Comparison of ENCODE assay signal across 1 fruit fly cellular context in the genomic region with DNA sequence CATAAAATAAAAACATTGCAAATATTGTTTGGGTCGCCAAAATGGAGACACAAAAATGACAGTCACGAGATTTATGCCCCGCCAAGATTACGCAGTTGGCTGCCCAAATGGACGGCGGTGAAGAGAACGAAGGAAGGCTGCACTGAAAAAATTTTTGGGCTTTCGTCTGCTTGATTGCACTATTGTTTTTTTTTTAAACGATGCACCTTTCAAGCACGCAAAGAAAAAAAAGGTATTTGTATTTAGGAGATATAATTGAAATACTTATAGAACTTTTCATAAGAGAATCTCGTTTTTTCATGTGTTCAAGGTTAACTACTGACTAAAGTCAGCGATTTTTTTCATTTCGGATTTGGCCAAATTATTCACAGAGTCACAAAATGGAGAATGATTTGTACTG.
TF ChIP-seq lines count a peak whose summit lies in the region.

No protein-coding gene starts in this region.

TF ChIP-seq in whole organism, prepupa, 60 proteins besides CTCF, POLR2A, EP300 and RAD21 (continued from another document):
- TF ChIP-seq Eip75B (GFP tag; optimal IDR thresholded peaks at IDR 0.05; lab: Kevin White, UChicago) (peak; percentile 58), OdsH (GFP tag; optimal IDR thresholded peaks at IDR 0.05; lab: Kevin White, UChicago) (peak; percentile 54), CG6792 (GFP tag; optimal IDR thresholded peaks at IDR 0.05; lab: Kevin White, UChicago) (peak; percentile 43), CG3919 (GFP tag; optimal IDR thresholded peaks at IDR 0.05; lab: Kevin White, UChicago) (peak; percentile 58), ss (GFP tag; optimal IDR thresholded peaks at IDR 0.05; lab: Kevin White, UChicago) (no peak), Hr4 (GFP tag; optimal IDR thresholded peaks at IDR 0.05; lab: Kevin White, UChicago) (no peak), CG10669 (GFP tag; optimal IDR thresholded peaks at IDR 0.05; lab: Kevin White, UChicago) (peak; percentile 9), CG8319 (GFP tag; optimal IDR thresholded peaks at IDR 0.05; lab: Kevin White, UChicago) (no peak), vri (GFP tag; optimal IDR thresholded peaks at IDR 0.05; lab: Kevin White, UChicago) (peak; percentile 74), CG15336 (GFP tag; IDR thresholded peaks at IDR 0.05; lab: Robert Waterston, UW) (0 out of 2 replicates have a peak, but pooled peaks have one; percentile 18), CG6808 (GFP tag; optimal IDR thresholded peaks at IDR 0.05; lab: Kevin White, UChicago) (no peak), CG10631 (GFP tag; optimal IDR thresholded peaks at IDR 0.05; lab: Kevin White, UChicago) (peak; percentile 15), CG11294 (GFP tag; IDR thresholded peaks at IDR 0.05; lab: Robert Waterston, UW) (no peak), CG4318 (GFP tag; optimal IDR thresholded peaks at IDR 0.05; lab: Kevin White, UChicago) (no peak), salr (GFP tag; optimal IDR thresholded peaks at IDR 0.05; lab: Kevin White, UChicago) (no peak), Gug (GFP tag; IDR thresholded peaks at IDR 0.05; lab: Robert Waterston, UW) (no peak), CG11902 (GFP tag; optimal IDR thresholded peaks at IDR 0.05; lab: Kevin White, UChicago) (peak; percentile 28), Ets21C (GFP tag; optimal IDR thresholded peaks at IDR 0.05; lab: Kevin White, UChicago) (peak; percentile 69), achi (GFP tag; optimal IDR thresholded peaks at IDR 0.05; lab: Kevin White, UChicago) (peak; percentile 52), Blimp-1 (GFP tag; optimal IDR thresholded peaks at IDR 0.05; lab: Kevin White, UChicago) (no peak), Lpt (GFP tag; optimal IDR thresholded peaks at IDR 0.05; lab: Kevin White, UChicago) (no peak), Eip93F (GFP tag; optimal IDR thresholded peaks at IDR 0.05; lab: Kevin White, UChicago) (peak; percentile 22), eg (GFP tag; IDR thresholded peaks at IDR 0.05; lab: Robert Waterston, UW) (peak; percentile 25; the same call in 1 of the 3 replicates), lz (GFP tag; optimal IDR thresholded peaks at IDR 0.05; lab: Kevin White, UChicago) (peak; percentile 73), cyc (GFP tag; optimal IDR thresholded peaks at IDR 0.05; lab: Kevin White, UChicago) (peak; percentile 74), Sox14 (GFP tag; optimal IDR thresholded peaks at IDR 0.05; lab: Kevin White, UChicago) (peak; percentile 44), Met (GFP tag; optimal IDR thresholded peaks at IDR 0.05; lab: Kevin White, UChicago) (peak; percentile 83)
